Fruit fly (Drosophila melanogaster) whole organism, wandering third instar larva: ENCODE data around the gene CG14130.

Source experiments
- Abd-B ChIP-seq: fragments of >200 bp; optimal IDR thresholded peaks from 2 replicates; lab custom pipeline; 2017; ENCODE audit warnings: missing biosample characterization, missing genetic modification characterization
- CG9705 ChIP-seq: fragments of 200-800 bp; sonication (Bioruptor generic); optimal IDR thresholded peaks from 2 replicates; lab custom pipeline; 2018; ENCODE audit warnings: missing biosample characterization, mild to moderate bottlenecking, missing genetic modification characterization
- Dfd ChIP-seq: fragments of >200 bp; optimal IDR thresholded peaks from 2 replicates; lab custom pipeline; 2017; ENCODE audit warnings: missing biosample characterization, missing genetic modification characterization
- Dif ChIP-seq: fragments of 200-275, 200-300 bp; sonication (Bioruptor generic); optimal IDR thresholded peaks from 2 replicates; lab custom pipeline; 2018; ENCODE audit warnings: missing biosample characterization, missing genetic modification characterization; ENCODE audit not compliant: partially characterized antibody
- GATAd ChIP-seq: sonication (Bioruptor generic); optimal IDR thresholded peaks from 2 replicates; lab custom pipeline; 2016; ENCODE audit warnings: missing biosample characterization, missing genetic modification characterization
- HLH106 ChIP-seq: fragments of 200-800 bp; optimal IDR thresholded peaks from 3 replicates; lab custom pipeline; 2019; ENCODE audit warnings: missing biosample characterization, mild to moderate bottlenecking, missing genetic modification characterization, moderate library complexity
- Hnf4 ChIP-seq: fragments of 200-800 bp; sonication (Bioruptor generic); optimal IDR thresholded peaks from 2 replicates; lab custom pipeline; 2016; ENCODE audit warnings: missing biosample characterization, mild to moderate bottlenecking, missing genetic modification characterization
- Hr78 ChIP-seq: fragments of >200 bp; optimal IDR thresholded peaks from 2 replicates; lab custom pipeline; 2017; ENCODE audit warnings: missing biosample characterization, missing genetic modification characterization
- Hr83 ChIP-seq: fragments of 200-300 bp; sonication (Bioruptor generic); optimal IDR thresholded peaks from 2 replicates; lab custom pipeline; 2016; ENCODE audit warnings: missing biosample characterization, mild to moderate bottlenecking, missing genetic modification characterization, moderate library complexity; ENCODE audit not compliant: poor library complexity, severe bottlenecking
- Jra ChIP-seq: sonication (Bioruptor generic); optimal IDR thresholded peaks from 2 replicates; lab custom pipeline; 2016; ENCODE audit warnings: missing biosample characterization, missing genetic modification characterization
- Myc ChIP-seq: fragments of >200 bp; optimal IDR thresholded peaks from 2 replicates; lab custom pipeline; 2017
- N ChIP-seq: fragments of >200 bp; optimal IDR thresholded peaks from 2 replicates; lab custom pipeline; 2018; ENCODE audit warnings: missing biosample characterization, missing external identifiers, missing genetic modification characterization
- OdsH ChIP-seq: fragments of 200-800 bp; sonication (Bioruptor generic); optimal IDR thresholded peaks from 2 replicates; lab custom pipeline; 2016; ENCODE audit warnings: missing biosample characterization, mild to moderate bottlenecking, missing genetic modification characterization
- Rel ChIP-seq, 2 experiments: fragments of 200-800 bp; sonication (Bioruptor generic) in 1 of 2; optimal IDR thresholded peaks; 2 replicates in 1 of 2; 3 replicates in 1 of 2; lab custom pipeline; 2016 to 2019; ENCODE audit warnings: mild to moderate bottlenecking in 2 of 2, missing biosample characterization in 2 of 2, missing genetic modification characterization in 2 of 2, moderate library complexity in 1 of 2
- Sp1 ChIP-seq: fragments of 200-800 bp; sonication (Bioruptor generic); optimal IDR thresholded peaks from 3 replicates; lab custom pipeline; 2019; ENCODE audit warnings: missing biosample characterization, mild to moderate bottlenecking, missing genetic modification characterization, moderate library complexity
- Vsx2 ChIP-seq: fragments of 200-300, 225-300 bp; sonication (Bioruptor generic); optimal IDR thresholded peaks from 2 replicates; lab custom pipeline; 2018; ENCODE audit warnings: missing biosample characterization, missing genetic modification characterization; ENCODE audit not compliant: partially characterized antibody
- br ChIP-seq: fragments of 200-800 bp; sonication (Bioruptor generic); optimal IDR thresholded peaks from 2 replicates; lab custom pipeline; 2016; ENCODE audit warnings: missing biosample characterization, missing genetic modification characterization
- brk ChIP-seq: fragments of 200-800 bp; sonication (Bioruptor generic); optimal IDR thresholded peaks from 2 replicates; lab custom pipeline; 2016; ENCODE audit warnings: missing biosample characterization, mild to moderate bottlenecking, missing genetic modification characterization
- dmrt93B ChIP-seq: fragments of 200-800 bp; sonication (Bioruptor generic); optimal IDR thresholded peaks from 2 replicates; lab custom pipeline; 2018; ENCODE audit warnings: missing biosample characterization, mild to moderate bottlenecking, missing genetic modification characterization
- dsf ChIP-seq: sonication (Bioruptor generic); optimal IDR thresholded peaks from 2 replicates; lab custom pipeline; 2016; ENCODE audit warnings: missing biosample characterization, missing genetic modification characterization, borderline replicate concordance
- ey ChIP-seq: fragments of 200-800 bp; sonication (Bioruptor generic); optimal IDR thresholded peaks from 2 replicates; lab custom pipeline; 2016; ENCODE audit warnings: missing biosample characterization, missing genetic modification characterization
- foxo ChIP-seq, 2 experiments: fragments of 200-800 bp; sonication (Bioruptor generic); optimal IDR thresholded peaks; 2 replicates in 1 of 2; 3 replicates in 1 of 2; lab custom pipeline; 2016 to 2017; ENCODE audit warnings: missing biosample characterization in 2 of 2, missing genetic modification characterization in 2 of 2
- h ChIP-seq: fragments of 200-800 bp; sonication (Bioruptor generic); optimal IDR thresholded peaks from 3 replicates; lab custom pipeline; 2016; ENCODE audit warnings: missing biosample characterization, mild to moderate bottlenecking, missing genetic modification characterization
- jim ChIP-seq: fragments of 175-275, 200-325 bp; sonication (Bioruptor generic); optimal IDR thresholded peaks from 2 replicates; lab custom pipeline; 2016; ENCODE audit warnings: missing biosample characterization, mild to moderate bottlenecking, missing genetic modification characterization
- lola ChIP-seq: fragments of >200 bp; optimal IDR thresholded peaks from 2 replicates; lab custom pipeline; 2017; ENCODE audit warnings: missing biosample characterization, missing genetic modification characterization
- pan ChIP-seq: fragments of >200 bp; optimal IDR thresholded peaks from 2 replicates; lab custom pipeline; 2017
- psq ChIP-seq: fragments of 200-800 bp; sonication (Bioruptor generic); optimal IDR thresholded peaks from 3 replicates; lab custom pipeline; 2017; ENCODE audit warnings: missing biosample characterization, mild to moderate bottlenecking, missing genetic modification characterization, moderate library complexity
- rgr ChIP-seq: fragments of 200-800 bp; sonication (Bioruptor generic); optimal IDR thresholded peaks from 3 replicates; lab custom pipeline; 2016; ENCODE audit warnings: missing biosample characterization, mild to moderate bottlenecking, missing genetic modification characterization
- sage ChIP-seq: fragments of 200-800 bp; sonication (Bioruptor generic); optimal IDR thresholded peaks from 2 replicates; lab custom pipeline; 2016; ENCODE audit warnings: missing biosample characterization, mild to moderate bottlenecking, missing genetic modification characterization
- sv ChIP-seq: fragments of 200-800 bp; sonication (Bioruptor generic); optimal IDR thresholded peaks from 3 replicates; lab custom pipeline; 2016; ENCODE audit warnings: missing biosample characterization, missing genetic modification characterization
- usp ChIP-seq: fragments of >200 bp; optimal IDR thresholded peaks from 2 replicates; lab custom pipeline; 2017; ENCODE audit warnings: missing biosample characterization, missing genetic modification characterization
- woc ChIP-seq: sonication (Bioruptor generic); optimal IDR thresholded peaks from 2 replicates; lab custom pipeline; 2016; ENCODE audit warnings: missing biosample characterization, mild to moderate bottlenecking, missing genetic modification characterization

The CG14130 gene

dm6 chr3L:11822446-11823334, 7.4 kb downstream of the CG14130 start, which contains the start of gene RpL10Ab:
TSS of gene RpL10Ab (plus strand) at chr3L:11822851.
- peak; percentile 18 for TF ChIP-seq dsf (GFP tag; lab: Kevin White, UChicago)
- peak; percentile 96 for TF ChIP-seq Hr83 (GFP tag; lab: Kevin White, UChicago)
- peak; percentile 60 for TF ChIP-seq Sp1 (GFP tag; lab: Kevin White, UChicago)
- no peak for TF ChIP-seq Hr78
- TF ChIP-seq Vsx2 (GFP tag; lab: Kevin White, UChicago) = no peak
- TF ChIP-seq Hnf4 (GFP tag; lab: Kevin White, UChicago) = peak; percentile 71
- TF ChIP-seq h (GFP tag; lab: Kevin White, UChicago) = peak; percentile 67
- TF ChIP-seq OdsH = peak; percentile 5
- peak; percentile 45 for TF ChIP-seq Jra (GFP tag; lab: Kevin White, UChicago)
- TF ChIP-seq rgr (GFP tag; lab: Kevin White, UChicago) = peak; percentile 73
- peak; percentile 47 for TF ChIP-seq HLH106 (tag; lab: Kevin White, UChicago)
- TF ChIP-seq lola (GFP tag; lab: Kevin White, UChicago) = no peak
- TF ChIP-seq woc (GFP tag; lab: Kevin White, UChicago) = no peak
- peak; percentile 53 for TF ChIP-seq CG9705 (GFP tag; lab: Kevin White, UChicago)
- no peak for TF ChIP-seq Dfd (GFP tag; lab: Kevin White, UChicago)
- peak; percentile 5 for TF ChIP-seq sv
- TF ChIP-seq Abd-B = no peak
- no peak for TF ChIP-seq pan
- TF ChIP-seq N (GFP tag; lab: Kevin White, UChicago) = no peak
- peak; percentile 54 for TF ChIP-seq br (GFP tag; lab: Kevin White, UChicago)
- no peak for TF ChIP-seq Dif (GFP tag; lab: Kevin White, UChicago)
- TF ChIP-seq Myc (lab: Kevin White, UChicago) = peak; percentile 65
- TF ChIP-seq sage (GFP tag; lab: Kevin White, UChicago) = peak; percentile 24
- TF ChIP-seq Rel (GFP tag; optimal IDR thresholded peaks at IDR 0.05; lab: Kevin White, UChicago) = no peak
- TF ChIP-seq Rel (tag; optimal IDR thresholded peaks at IDR 0.05; lab: Kevin White, UChicago) = peak; percentile 16
- TF ChIP-seq GATAd (GFP tag; lab: Kevin White, UChicago) = no peak
- peak; percentile 62 for TF ChIP-seq dmrt93B
- peak; percentile 45 for TF ChIP-seq psq (GFP tag; lab: Kevin White, UChicago)
- no peak for TF ChIP-seq ey (GFP tag; lab: Kevin White, UChicago)
- peak in 1 of 2 experiments; percentile 70 for TF ChIP-seq foxo (GFP tag; optimal IDR thresholded peaks at IDR 0.05; lab: Kevin White, UChicago)

- no peak for TF ChIP-seq Rel (GFP tag; optimal IDR thresholded peaks at IDR 0.05; lab: Kevin White, UChicago)
- peak; percentile 12 for TF ChIP-seq Rel (tag; optimal IDR thresholded peaks at IDR 0.05; lab: Kevin White, UChicago)
- peak; percentile 11 for TF ChIP-seq rgr (GFP tag; lab: Kevin White, UChicago)
- TF ChIP-seq lola (GFP tag; lab: Kevin White, UChicago) = no peak
These were observed 10.4 kb downstream of the CG14130 start, which contains the start of gene CG32095 for dm6 chr3L:11825560-11826153. TSS of gene CG32095 (minus strand) at chr3L:11825732.

- TF ChIP-seq Hr83 (GFP tag; lab: Kevin White, UChicago) (no peak), Vsx2 (GFP tag; lab: Kevin White, UChicago) (no peak), Hr78 (no peak)
These were observed 13.5 kb downstream of the CG14130 start, which contains the start of gene CG7264 for dm6 chr3L:11828730-11829129. TSS of gene CG7264 (plus strand) at chr3L:11829030.

- no peak for TF ChIP-seq Sp1 (GFP tag; lab: Kevin White, UChicago)
- TF ChIP-seq Jra (GFP tag; lab: Kevin White, UChicago) = no peak
- no peak for TF ChIP-seq Dfd (GFP tag; lab: Kevin White, UChicago)
- no peak for TF ChIP-seq brk (GFP tag; lab: Kevin White, UChicago)
- TF ChIP-seq usp (GFP tag; lab: Kevin White, UChicago) = no peak
- TF ChIP-seq psq (GFP tag; lab: Kevin White, UChicago) = no peak
- no peak for TF ChIP-seq jim (GFP tag; lab: Kevin White, UChicago)
- no peak for TF ChIP-seq Vsx2 (GFP tag; lab: Kevin White, UChicago)
- TF ChIP-seq sage (GFP tag; lab: Kevin White, UChicago) = no peak
- no peak for TF ChIP-seq foxo (GFP tag; optimal IDR thresholded peaks at IDR 0.05; lab: Kevin White, UChicago)
- no peak for TF ChIP-seq pan
- TF ChIP-seq Hnf4 (GFP tag; lab: Kevin White, UChicago) = no peak
- TF ChIP-seq GATAd (GFP tag; lab: Kevin White, UChicago) = no peak
- no peak for TF ChIP-seq Hr78
- TF ChIP-seq h (GFP tag; lab: Kevin White, UChicago) = no peak
- no peak for TF ChIP-seq ey (GFP tag; lab: Kevin White, UChicago)
- TF ChIP-seq CG9705 (GFP tag; lab: Kevin White, UChicago) = no peak
These were observed 16.0 kb downstream of the CG14130 start for dm6 chr3L:11831199-11831598.
